Worm (Caenorhabditis elegans): ENCODE results near the gene F53B3.5.

DNA sequence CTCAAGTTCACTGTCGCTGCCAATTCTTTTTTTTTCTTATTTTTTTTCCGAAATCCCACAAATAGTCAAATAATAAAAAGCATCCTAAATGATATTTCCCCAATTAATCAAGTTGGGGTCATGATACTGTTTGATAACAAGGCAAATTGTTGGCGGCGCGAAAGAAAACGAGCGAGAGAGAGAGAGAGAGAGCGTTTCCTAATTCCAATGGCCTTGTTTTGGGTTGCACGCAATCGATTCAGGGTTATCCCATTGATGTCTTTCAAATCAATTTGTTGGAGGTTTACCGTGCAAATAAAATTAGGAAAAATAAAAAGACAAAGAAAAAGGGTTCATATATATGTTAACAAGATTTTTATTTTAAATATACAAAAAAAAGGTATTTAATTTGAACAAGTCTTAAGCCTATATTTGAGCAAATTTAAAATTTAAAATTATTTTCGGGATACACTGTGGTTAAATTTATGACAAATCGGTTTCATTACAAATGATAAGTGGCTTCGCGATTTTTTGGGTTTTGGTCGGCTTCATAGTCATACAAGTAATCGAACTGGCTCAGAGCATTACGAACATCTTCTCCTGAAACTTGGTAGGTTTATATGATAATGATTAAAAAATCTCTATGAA is 13.7 kb downstream of the F53B3.5 start:
- TF ChIP-seq nhr-237 (tag; optimal IDR thresholded peaks at IDR 0.05): no peak
- TF ChIP-seq ceh-16 (tag; optimal IDR thresholded peaks at IDR 0.05): no peak
